Fruit fly (Drosophila melanogaster) whole organism, embryonic: ENCODE measurements around the gene Spn38F.

ENCODE experiments used
- CG10147 ChIP-seq: fragments of 200-800 bp; sonication (Bioruptor generic); optimal IDR thresholded peaks from 2 replicates; lab custom pipeline; 2019; ENCODE audit warnings: missing biosample characterization, mild to moderate bottlenecking, missing genetic modification characterization, moderate library complexity
- CG11085 ChIP-seq: fragments of 200-800 bp; sonication (Bioruptor generic); IDR thresholded peaks from 2 replicates; pipeline ENCODE4 v1.3.6; 2022; ENCODE audit warnings: missing biosample characterization, missing genetic modification characterization
- CG12744 ChIP-seq: fragments of 200-800 bp; sonication (Bioruptor generic); optimal IDR thresholded peaks from 2 replicates; lab custom pipeline; 2016; ENCODE audit warnings: missing biosample characterization, missing genetic modification characterization
- CG13894 ChIP-seq: fragments of 200-800 bp; sonication (Bioruptor generic); optimal IDR thresholded peaks from 3 replicates; lab custom pipeline; 2018; ENCODE audit warnings: missing biosample characterization, mild to moderate bottlenecking, missing genetic modification characterization, moderate library complexity
- CG14014 ChIP-seq: fragments of 200-800 bp; sonication (Bioruptor generic); IDR thresholded peaks from 2 replicates; pipeline ENCODE4 v1.3.6; 2022; ENCODE audit warnings: missing biosample characterization, missing genetic modification characterization
- CG17385 ChIP-seq: fragments of 200-800 bp; sonication (Bioruptor generic); optimal IDR thresholded peaks from 3 replicates; lab custom pipeline; 2018; ENCODE audit warnings: missing biosample characterization, mild to moderate bottlenecking, missing genetic modification characterization
- CG17829 ChIP-seq: fragments of 200-800 bp; optimal IDR thresholded peaks from 2 replicates; lab custom pipeline; 2019; ENCODE audit warnings: missing biosample characterization, mild to moderate bottlenecking, missing genetic modification characterization, moderate library complexity
- CG32767 ChIP-seq: fragments of 200-800 bp; sonication (Bioruptor generic); IDR thresholded peaks from 2 replicates; pipeline ENCODE4 v1.3.6; 2022; ENCODE audit warnings: missing biosample characterization, missing genetic modification characterization
- CG34422 ChIP-seq: fragments of 200-800 bp; sonication (Bioruptor generic); IDR thresholded peaks from 3 replicates; pipeline ENCODE4 v1.3.6; 2022; ENCODE audit warnings: missing biosample characterization, missing genetic modification characterization
- CG3838 ChIP-seq: fragments of 200-800 bp; sonication (Bioruptor generic); optimal IDR thresholded peaks from 3 replicates; lab custom pipeline; 2016; ENCODE audit warnings: missing biosample characterization, missing genetic modification characterization
- CG4707 ChIP-seq: fragments of 200-800 bp; sonication (Bioruptor generic); optimal IDR thresholded peaks from 2 replicates; lab custom pipeline; 2018; ENCODE audit warnings: missing biosample characterization, mild to moderate bottlenecking, missing genetic modification characterization, moderate library complexity
- CG5953 ChIP-seq: fragments of 200-800 bp; sonication (Bioruptor generic); IDR thresholded peaks from 2 replicates; pipeline ENCODE4 v1.3.6; 2022; ENCODE audit warnings: missing biosample characterization, missing genetic modification characterization
- CG6175 ChIP-seq: fragments of 200-800 bp; sonication (Bioruptor generic); IDR thresholded peaks from 3 replicates; pipeline ENCODE4 v1.3.6; 2022; ENCODE audit warnings: missing biosample characterization, missing genetic modification characterization
- CG6813 ChIP-seq: fragments of 200-800 bp; sonication (Bioruptor generic); optimal IDR thresholded peaks from 2 replicates; lab custom pipeline; 2017; ENCODE audit warnings: missing biosample characterization, missing genetic modification characterization, mild to moderate bottlenecking, moderate library complexity, missing genetic modification reagents
- CG7271 ChIP-seq: fragments of 200-800 bp; sonication (Bioruptor generic); optimal IDR thresholded peaks from 2 replicates; lab custom pipeline; 2018; ENCODE audit warnings: missing biosample characterization, mild to moderate bottlenecking, missing genetic modification characterization, moderate library complexity
- CG9797 ChIP-seq: fragments of 200-800 bp; sonication (Bioruptor generic); optimal IDR thresholded peaks from 3 replicates; lab custom pipeline; 2018; ENCODE audit warnings: missing biosample characterization, mild to moderate bottlenecking, missing genetic modification characterization
- CG9876 ChIP-seq: fragments of 200-800 bp; sonication (Bioruptor generic); optimal IDR thresholded peaks from 2 replicates; lab custom pipeline; 2016; ENCODE audit warnings: missing biosample characterization, missing genetic modification characterization
- D ChIP-seq, 2 experiments: fragments of 200-800 bp in 1 of 2; fragments of >200 bp in 1 of 2; sonication (Bioruptor generic) in 1 of 2; optimal IDR thresholded peaks; 2 replicates in 1 of 2; 3 replicates in 1 of 2; lab custom pipeline; 2017; ENCODE audit warnings: mild to moderate bottlenecking in 1 of 2, missing biosample characterization in 1 of 2, missing genetic modification characterization in 1 of 2, missing genetic modification reagents in 1 of 2
- E2f2 ChIP-seq: fragments of 200-800 bp; sonication (Bioruptor generic); IDR thresholded peaks from 2 replicates; pipeline ENCODE4 v1.3.6; 2022; ENCODE audit warnings: missing biosample characterization, missing genetic modification characterization
- HLH4C ChIP-seq: fragments of 200-800 bp; sonication (Bioruptor generic); IDR thresholded peaks from 3 replicates; pipeline ENCODE4 v1.3.6; 2022; ENCODE audit warnings: missing biosample characterization, missing genetic modification characterization; ENCODE audit not compliant: partially characterized antibody
- HmgD ChIP-seq: fragments of 200-800 bp; sonication (Bioruptor generic); optimal IDR thresholded peaks from 3 replicates; lab custom pipeline; 2016; ENCODE audit warnings: missing biosample characterization, missing genetic modification characterization
- Opbp ChIP-seq: fragments of 200-800 bp; sonication (Bioruptor generic); IDR thresholded peaks from 3 replicates; pipeline ENCODE4 v1.3.6; 2022; ENCODE audit warnings: missing biosample characterization, missing genetic modification characterization; ENCODE audit not compliant: partially characterized antibody
- Poxn ChIP-seq: fragments of 200-800 bp; sonication (Bioruptor generic); IDR thresholded peaks from 2 replicates; pipeline ENCODE4 v1.3.6; 2022; ENCODE audit warnings: missing biosample characterization, missing genetic modification characterization
- Ravus ChIP-seq: fragments of 200-800 bp; sonication (Bioruptor generic); IDR thresholded peaks from 2 replicates; pipeline ENCODE4 v1.3.6; 2022; ENCODE audit warnings: missing biosample characterization, missing genetic modification characterization
- Sox102F ChIP-seq: fragments of 200-800 bp; sonication (Bioruptor generic); optimal IDR thresholded peaks from 2 replicates; lab custom pipeline; 2018; ENCODE audit warnings: missing biosample characterization, mild to moderate bottlenecking, missing genetic modification characterization, moderate library complexity
- Vsx1 ChIP-seq: fragments of 200-800 bp; sonication (Bioruptor generic); optimal IDR thresholded peaks from 2 replicates; lab custom pipeline; 2017; ENCODE audit warnings: missing biosample characterization, mild to moderate bottlenecking, missing genetic modification characterization, missing genetic modification reagents
- ci ChIP-seq: fragments of 200-800 bp; sonication (Bioruptor generic); IDR thresholded peaks from 3 replicates; pipeline ENCODE4 v1.3.6; 2022; ENCODE audit warnings: missing biosample characterization, missing genetic modification characterization
- crol ChIP-seq: fragments of 200-800 bp; sonication (Bioruptor generic); IDR thresholded peaks from 2 replicates; pipeline ENCODE4 v1.3.6; 2022; ENCODE audit warnings: missing biosample characterization, missing genetic modification characterization
- dimm ChIP-seq: fragments of 200-800 bp; sonication (Bioruptor generic); IDR thresholded peaks from 2 replicates; pipeline ENCODE4 v1.3.6; 2022; ENCODE audit warnings: missing biosample characterization, missing genetic modification characterization
- eve ChIP-seq, 2 experiments: fragments of >200 bp; optimal IDR thresholded peaks; 2 replicates each; lab custom pipeline; 2017; ENCODE audit warnings: missing biosample characterization in 2 of 2, missing genetic modification characterization in 2 of 2
- fd102C ChIP-seq: fragments of 200-800 bp; sonication (Bioruptor generic); optimal IDR thresholded peaks from 2 replicates; lab custom pipeline; 2018; ENCODE audit warnings: missing biosample characterization, mild to moderate bottlenecking, missing genetic modification characterization, moderate library complexity
- grau ChIP-seq: fragments of 200-800 bp; optimal IDR thresholded peaks from 3 replicates; lab custom pipeline; 2019; ENCODE audit warnings: missing biosample characterization, mild to moderate bottlenecking, missing genetic modification characterization, moderate library complexity
- hkb ChIP-seq, 2 experiments: fragments of 200-800 bp in 1 of 2; fragments of >200 bp in 1 of 2; sonication (Bioruptor generic) in 1 of 2; IDR thresholded peaks in 1 of 2; optimal IDR thresholded peaks in 1 of 2; 2 replicates each; pipeline versions ENCODE4 v1.3.6 to Lab custom; 2017 to 2022; ENCODE audit warnings: missing biosample characterization in 1 of 2, missing genetic modification characterization in 1 of 2
- mirr ChIP-seq: fragments of 200-800 bp; sonication (Bioruptor generic); optimal IDR thresholded peaks from 3 replicates; lab custom pipeline; 2018; ENCODE audit warnings: missing biosample characterization, mild to moderate bottlenecking, missing genetic modification characterization
- mld ChIP-seq: fragments of 200-800 bp; sonication (Bioruptor generic); IDR thresholded peaks from 3 replicates; pipeline ENCODE4 v1.3.6; 2022; ENCODE audit warnings: missing biosample characterization, missing genetic modification characterization; ENCODE audit not compliant: partially characterized antibody
- otp ChIP-seq: fragments of 200-800 bp; sonication (Bioruptor generic); IDR thresholded peaks from 3 replicates; pipeline ENCODE4, ENCODE4 v1.3.6; 2022; ENCODE audit warnings: missing biosample characterization, missing genetic modification characterization
- pita ChIP-seq: fragments of 200-800 bp; sonication (Bioruptor generic); optimal IDR thresholded peaks from 2 replicates; lab custom pipeline; 2017; ENCODE audit warnings: missing biosample characterization, mild to moderate bottlenecking, missing genetic modification characterization
- psq ChIP-seq: fragments of 200-800 bp; sonication (Bioruptor generic); optimal IDR thresholded peaks from 2 replicates; lab custom pipeline; 2017; ENCODE audit warnings: missing biosample characterization, missing genetic modification characterization
- scrt ChIP-seq: fragments of 200-800 bp; sonication (Bioruptor generic); optimal IDR thresholded peaks from 2 replicates; lab custom pipeline; 2018; ENCODE audit warnings: missing biosample characterization, mild to moderate bottlenecking, missing genetic modification characterization, moderate library complexity
- sd ChIP-seq: fragments of 200-800 bp; sonication (Bioruptor generic); optimal IDR thresholded peaks from 3 replicates; lab custom pipeline; 2018; ENCODE audit warnings: missing biosample characterization, mild to moderate bottlenecking, missing genetic modification characterization, moderate library complexity
- sens ChIP-seq: fragments of 200-800 bp; sonication (Bioruptor generic); peaks from one replicate; lab custom pipeline; 2016; ENCODE audit warnings: missing biosample characterization, missing genetic modification characterization
- sim ChIP-seq: fragments of 200-800 bp; sonication (Bioruptor generic); IDR thresholded peaks from 2 replicates; pipeline ENCODE4 v1.3.6; 2022; ENCODE audit warnings: missing biosample characterization, missing genetic modification characterization
- tna ChIP-seq: fragments of 200-800 bp; sonication (Bioruptor generic); IDR thresholded peaks from 2 replicates; pipeline ENCODE4 v1.3.6; 2022; ENCODE audit warnings: missing biosample characterization, missing genetic modification characterization; ENCODE audit not compliant: partially characterized antibody
- unc-4 ChIP-seq: fragments of 200-800 bp; sonication (Bioruptor generic); IDR thresholded peaks from 2 replicates; pipeline ENCODE4 v1.3.6; 2022; ENCODE audit warnings: missing biosample characterization, missing genetic modification characterization; ENCODE audit not compliant: partially characterized antibody
- wdn ChIP-seq: fragments of 200-800 bp; sonication (Bioruptor generic); IDR thresholded peaks from 2 replicates; pipeline ENCODE4 v1.3.6; 2022; ENCODE audit warnings: missing biosample characterization, missing genetic modification characterization
- yki ChIP-seq: fragments of >200 bp; optimal IDR thresholded peaks from 3 replicates; lab custom pipeline; 2018
- zen2 ChIP-seq: fragments of 200-800 bp; sonication (Bioruptor generic); IDR thresholded peaks from 3 replicates; pipeline ENCODE4 v1.3.6; 2022; ENCODE audit warnings: missing biosample characterization, missing genetic modification characterization; ENCODE audit not compliant: partially characterized antibody
- zfh1 ChIP-seq: fragments of 200-800 bp; sonication (Bioruptor generic); IDR thresholded peaks from 3 replicates; pipeline ENCODE4 v1.3.6; 2022; ENCODE audit warnings: missing biosample characterization, missing genetic modification characterization

The Spn38F gene

DNA sequence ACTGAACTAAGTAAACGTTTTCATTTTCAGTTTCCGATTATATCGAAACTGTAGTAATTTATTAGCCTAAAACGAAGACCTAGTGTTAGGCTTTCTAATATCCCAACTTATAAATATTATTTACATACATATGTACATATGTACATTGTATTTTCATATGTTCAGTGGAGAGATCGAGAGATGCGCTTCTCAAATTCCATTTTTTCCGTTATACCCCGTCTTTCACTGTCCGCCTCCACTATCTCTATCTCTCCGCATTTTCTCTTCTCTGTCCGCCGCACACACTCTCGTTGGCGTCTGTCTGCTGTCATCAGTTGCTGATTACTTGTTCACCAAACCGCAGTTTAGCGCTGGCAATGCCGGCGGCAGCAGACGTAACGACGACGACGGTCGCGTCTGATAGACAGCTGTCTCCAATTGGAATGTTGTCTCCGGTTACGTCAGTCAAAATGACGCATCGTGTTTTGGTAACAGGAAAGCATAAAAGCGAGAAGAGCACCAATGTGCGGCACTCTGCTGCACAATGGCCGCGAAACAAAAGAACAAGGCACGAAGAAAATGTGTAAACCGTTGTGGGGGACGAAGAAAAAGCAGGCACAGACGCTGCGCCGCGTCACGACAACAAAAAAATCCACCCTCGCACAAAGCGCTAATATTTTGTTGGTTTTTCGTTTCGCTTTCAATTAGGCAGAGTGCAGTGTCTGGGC is 15.1 kb downstream of the Spn38F start, which contains the start of gene CG9331:
Gene CG9331 (plus strand): TSS at position 340 of the 707 bp plus-strand sequence.
- TF ChIP-seq D (optimal IDR thresholded peaks at IDR 0.05; lab: Kevin White, UChicago) (peak; percentile 5), D (GFP tag; optimal IDR thresholded peaks at IDR 0.05; lab: Kevin White, UChicago) (no peak), Vsx1 (GFP tag; lab: Kevin White, UChicago) (peak; percentile 71), mld (GFP tag; lab: Robert Waterston, UW) (0 out of 3 replicates have a peak, but pooled peaks have one; percentile 47), grau (tag; lab: Kevin White, UChicago) (peak; percentile 54), CG12744 (GFP tag; lab: Kevin White, UChicago) (no peak), hkb (optimal IDR thresholded peaks at IDR 0.05; lab: Kevin White, UChicago) (peak; percentile 58), hkb (GFP tag; IDR thresholded peaks at IDR 0.05; lab: Robert Waterston, UW) (no peak), CG32767 (GFP tag; lab: Robert Waterston, UW) (peak; percentile 60; the same call in 1 of the 2 replicates), zen2 (0 out of 3 replicates have a peak, but pooled peaks have one; percentile 50), CG9876 (GFP tag; lab: Kevin White, UChicago) (no peak), sim (GFP tag; lab: Robert Waterston, UW) (no peak), E2f2 (0 out of 2 replicates have a peak, but pooled peaks have one; percentile 7), scrt (no peak), zfh1 (GFP tag; lab: Robert Waterston, UW) (no peak), otp (0 out of 3 replicates have a peak, but pooled peaks have one; percentile 30), HLH4C (GFP tag; lab: Robert Waterston, UW) (peak; percentile 48; the same call in 1 of the 3 replicates), unc-4 (GFP tag; lab: Robert Waterston, UW) (peak; percentile 38), CG14014 (GFP tag; lab: Robert Waterston, UW) (no peak), CG4707 (GFP tag; lab: Kevin White, UChicago) (peak; percentile 37), CG17829 (peak; percentile 87), crol (GFP tag; lab: Robert Waterston, UW) (peak; percentile 70), pita (GFP tag; lab: Kevin White, UChicago) (no peak), Sox102F (peak; percentile 0), CG34422 (GFP tag; lab: Robert Waterston, UW) (peak; percentile 71; the same call in 2 of the 3 replicates), ci (GFP tag; lab: Robert Waterston, UW) (peak; percentile 77; the same call in 2 of the 3 replicates), eve (GFP tag; optimal IDR thresholded peaks at IDR 0.05; lab: Kevin White, UChicago) (peak in 1 of 2 experiments; percentile 62), CG10147 (GFP tag; lab: Kevin White, UChicago) (no peak), HmgD (peak; percentile 4), mirr (GFP tag; lab: Kevin White, UChicago) (peak; percentile 74), wdn (GFP tag; lab: Robert Waterston, UW) (no peak), CG3838 (GFP tag; lab: Kevin White, UChicago) (no peak), CG7271 (tag; lab: Kevin White, UChicago) (no peak), Opbp (GFP tag; lab: Robert Waterston, UW) (peak; percentile 65; the same call in 2 of the 3 replicates), CG17385 (GFP tag; lab: Kevin White, UChicago) (no peak), psq (GFP tag; lab: Kevin White, UChicago) (peak; percentile 45), CG13894 (peak; percentile 15), Poxn (GFP tag; lab: Robert Waterston, UW) (no peak), CG5953 (GFP tag; lab: Robert Waterston, UW) (0 out of 2 replicates have a peak, but pooled peaks have one; percentile 3), CG11085 (GFP tag; lab: Robert Waterston, UW) (no peak), tna (peak; percentile 46; the same call in 1 of the 2 replicates), CG9797 (GFP tag; lab: Kevin White, UChicago) (no peak), dimm (GFP tag; lab: Robert Waterston, UW) (no peak), Ravus (GFP tag; lab: Robert Waterston, UW) (no peak), yki (no peak), sens (GFP tag; lab: Kevin White, UChicago) (peak; percentile 27), sd (tag; lab: Kevin White, UChicago) (peak; percentile 99), fd102C (GFP tag; lab: Kevin White, UChicago) (no peak), CG6175 (GFP tag; lab: Robert Waterston, UW) (peak; percentile 58; the same call in 1 of the 3 replicates), CG6813 (peak; percentile 38)
